Worm (Caenorhabditis elegans): ENCODE measurements around the gene ZK686.5.

Gene ZK686.5

ce11 chrIII:7783354-7783753 is 16.0 kb upstream of the ZK686.5 start, which contains the start of gene mab-5:
TSS of gene mab-5 (minus strand) at chrIII:7783454.
- TF ChIP-seq F13C5.2 (tag; optimal IDR thresholded peaks at IDR 0.05) (no peak), ceh-36 (tag; optimal IDR thresholded peaks at IDR 0.05) (no peak), hmbx-1 (tag; optimal IDR thresholded peaks at IDR 0.05) (no peak), scrt-1 (GFP tag; IDR thresholded peaks at IDR 0.05) (no peak), ceh-13 (GFP tag; optimal IDR thresholded peaks at IDR 0.05) (no peak), tra-4 (tag; optimal IDR thresholded peaks at IDR 0.05) (no peak), ets-7 (tag; optimal IDR thresholded peaks at IDR 0.05) (no peak), pes-1 (GFP tag; IDR thresholded peaks at IDR 0.05) (no peak), flt-1 (GFP tag; IDR thresholded peaks at IDR 0.05) (no peak), ama-1 (optimal IDR thresholded peaks at IDR 0.05) (no peak), tbx-11 (GFP tag; IDR thresholded peaks at IDR 0.05) (no peak), hmg-4 (GFP tag; optimal IDR thresholded peaks at IDR 0.05) (no peak), hnd-1 (tag; optimal IDR thresholded peaks at IDR 0.05) (no peak), sea-1 (GFP tag; conservative IDR thresholded peaks at IDR 0.05) (no peak), B0310.2 (tag; optimal IDR thresholded peaks at IDR 0.05) (no peak), aly-1 (tag; optimal IDR thresholded peaks at IDR 0.05) (no peak), tbx-37 (GFP tag; conservative IDR thresholded peaks at IDR 0.05) (no peak)

- no peak for TF ChIP-seq tbx-11 (GFP tag; IDR thresholded peaks at IDR 0.05)
- TF ChIP-seq flt-1 (GFP tag; IDR thresholded peaks at IDR 0.05) = no peak
- no peak for TF ChIP-seq aly-1 (tag; optimal IDR thresholded peaks at IDR 0.05)
- no peak for TF ChIP-seq sea-1 (GFP tag; conservative IDR thresholded peaks at IDR 0.05)
- TF ChIP-seq B0310.2 (tag; optimal IDR thresholded peaks at IDR 0.05) = no peak
- no peak for TF ChIP-seq ama-1 (optimal IDR thresholded peaks at IDR 0.05)
- no peak for TF ChIP-seq ets-7 (tag; optimal IDR thresholded peaks at IDR 0.05)
- no peak for TF ChIP-seq scrt-1 (GFP tag; IDR thresholded peaks at IDR 0.05)
- no peak for TF ChIP-seq ceh-13 (GFP tag; optimal IDR thresholded peaks at IDR 0.05)
- no peak for TF ChIP-seq F13C5.2 (tag; optimal IDR thresholded peaks at IDR 0.05)
- TF ChIP-seq ceh-36 (tag; optimal IDR thresholded peaks at IDR 0.05) = no peak
- no peak for TF ChIP-seq tra-4 (tag; optimal IDR thresholded peaks at IDR 0.05)
- no peak for TF ChIP-seq tbx-37 (GFP tag; conservative IDR thresholded peaks at IDR 0.05)
- TF ChIP-seq hnd-1 (tag; optimal IDR thresholded peaks at IDR 0.05) = no peak
- no peak for TF ChIP-seq hmbx-1 (tag; optimal IDR thresholded peaks at IDR 0.05)
- no peak for TF ChIP-seq pes-1 (GFP tag; IDR thresholded peaks at IDR 0.05)
- TF ChIP-seq hmg-4 (GFP tag; optimal IDR thresholded peaks at IDR 0.05) = no peak
Measured at ce11 chrIII:7780566-7781238, 13.4 kb upstream of the ZK686.5 start.

- TF ChIP-seq ama-1 (optimal IDR thresholded peaks at IDR 0.05) = no peak
- TF ChIP-seq hnd-1 (tag; optimal IDR thresholded peaks at IDR 0.05) = no peak
- no peak for TF ChIP-seq hmg-4 (GFP tag; optimal IDR thresholded peaks at IDR 0.05)
- no peak for TF ChIP-seq aly-1 (tag; optimal IDR thresholded peaks at IDR 0.05)
- TF ChIP-seq sea-1 (GFP tag; conservative IDR thresholded peaks at IDR 0.05) = no peak
- no peak for TF ChIP-seq hmbx-1 (tag; optimal IDR thresholded peaks at IDR 0.05)
- no peak for TF ChIP-seq flt-1 (GFP tag; IDR thresholded peaks at IDR 0.05)
- TF ChIP-seq F13C5.2 (tag; optimal IDR thresholded peaks at IDR 0.05) = no peak
- TF ChIP-seq tbx-37 (GFP tag; conservative IDR thresholded peaks at IDR 0.05) = no peak
- no peak for TF ChIP-seq ets-7 (tag; optimal IDR thresholded peaks at IDR 0.05)
- TF ChIP-seq pes-1 (GFP tag; IDR thresholded peaks at IDR 0.05) = no peak
- TF ChIP-seq tbx-11 (GFP tag; IDR thresholded peaks at IDR 0.05) = no peak
- no peak for TF ChIP-seq tra-4 (tag; optimal IDR thresholded peaks at IDR 0.05)
- TF ChIP-seq B0310.2 (tag; optimal IDR thresholded peaks at IDR 0.05) = no peak
- no peak for TF ChIP-seq ceh-13 (GFP tag; optimal IDR thresholded peaks at IDR 0.05)
Measured at ce11 chrIII:7779313-7779712, 12.0 kb upstream of the ZK686.5 start.

- TF ChIP-seq tbx-11 (GFP tag; IDR thresholded peaks at IDR 0.05) = no peak
- TF ChIP-seq hmbx-1 (tag; optimal IDR thresholded peaks at IDR 0.05) = no peak
- no peak for TF ChIP-seq pes-1 (GFP tag; IDR thresholded peaks at IDR 0.05)
- no peak for TF ChIP-seq hnd-1 (tag; optimal IDR thresholded peaks at IDR 0.05)
- TF ChIP-seq ets-7 (tag; optimal IDR thresholded peaks at IDR 0.05) = no peak
- no peak for TF ChIP-seq hmg-4 (GFP tag; optimal IDR thresholded peaks at IDR 0.05)
- TF ChIP-seq tbx-37 (GFP tag; conservative IDR thresholded peaks at IDR 0.05) = no peak
- TF ChIP-seq ceh-36 (tag; optimal IDR thresholded peaks at IDR 0.05) = no peak
- no peak for TF ChIP-seq B0310.2 (tag; optimal IDR thresholded peaks at IDR 0.05)
- no peak for TF ChIP-seq F13C5.2 (tag; optimal IDR thresholded peaks at IDR 0.05)
- TF ChIP-seq scrt-1 (GFP tag; IDR thresholded peaks at IDR 0.05) = no peak
- TF ChIP-seq sea-1 (GFP tag; conservative IDR thresholded peaks at IDR 0.05) = no peak
- no peak for TF ChIP-seq aly-1 (tag; optimal IDR thresholded peaks at IDR 0.05)
- no peak for TF ChIP-seq ama-1 (optimal IDR thresholded peaks at IDR 0.05)
Measured at ce11 chrIII:7778530-7778929, 11.2 kb upstream of the ZK686.5 start.

- TF ChIP-seq tbx-11 (GFP tag; IDR thresholded peaks at IDR 0.05) = no peak
- TF ChIP-seq ceh-36 (tag; optimal IDR thresholded peaks at IDR 0.05) = no peak
- TF ChIP-seq tra-4 (tag; optimal IDR thresholded peaks at IDR 0.05) = no peak
- no peak for TF ChIP-seq B0310.2 (tag; optimal IDR thresholded peaks at IDR 0.05)
- TF ChIP-seq scrt-1 (GFP tag; IDR thresholded peaks at IDR 0.05) = no peak
- no peak for TF ChIP-seq hmg-4 (GFP tag; optimal IDR thresholded peaks at IDR 0.05)
- TF ChIP-seq F13C5.2 (tag; optimal IDR thresholded peaks at IDR 0.05) = no peak
- no peak for TF ChIP-seq tbx-37 (GFP tag; conservative IDR thresholded peaks at IDR 0.05)
- no peak for TF ChIP-seq hnd-1 (tag; optimal IDR thresholded peaks at IDR 0.05)
- TF ChIP-seq ets-7 (tag; optimal IDR thresholded peaks at IDR 0.05) = no peak
- TF ChIP-seq ceh-13 (GFP tag; optimal IDR thresholded peaks at IDR 0.05) = no peak
- no peak for TF ChIP-seq hmbx-1 (tag; optimal IDR thresholded peaks at IDR 0.05)
Measured at ce11 chrIII:7775983-7776440, 8.7 kb upstream of the ZK686.5 start, which contains the start of gene bath-15. TSS of gene bath-15 (minus strand) at chrIII:7776033.

ce11 chrIII:7773791-7774190 is 6.5 kb upstream of the ZK686.5 start:
- no peak for TF ChIP-seq hmg-4 (GFP tag; optimal IDR thresholded peaks at IDR 0.05)
- TF ChIP-seq ama-1 (optimal IDR thresholded peaks at IDR 0.05) = no peak

- no peak for TF ChIP-seq ceh-36 (tag; optimal IDR thresholded peaks at IDR 0.05)
Measured at ce11 chrIII:7772901-7773300, 5.6 kb upstream of the ZK686.5 start, which contains the start of the genes ZK686.6 and ZK686.1. TSS of gene ZK686.6 (minus strand) at chrIII:7773001. TSS of gene ZK686.1 (plus strand) at chrIII:7773134.
